Worm (Caenorhabditis elegans): ENCODE data around the gene bath-33.

The bath-33 gene

DNA sequence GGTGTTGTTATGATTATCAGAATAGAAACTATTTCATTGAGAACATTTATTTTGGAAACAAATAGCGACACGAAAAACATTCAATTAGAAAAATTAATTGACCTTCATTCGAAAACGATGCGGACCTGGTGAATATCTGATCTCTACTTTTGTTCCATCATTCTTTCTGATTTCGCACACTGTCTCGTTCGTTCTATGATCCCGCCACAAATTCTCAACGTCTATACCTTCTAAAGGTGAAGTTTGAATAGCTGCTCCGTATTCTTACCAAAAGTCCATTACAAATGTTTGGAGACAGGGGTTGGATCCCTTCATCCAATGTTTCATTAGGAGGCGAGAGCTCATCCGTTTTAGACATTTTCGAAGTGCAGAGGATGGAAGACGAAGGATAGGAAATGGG, 45.8 kb upstream of the bath-33 start, which contains the start of gene fbxb-16:
Gene fbxb-16 (minus strand): TSS at position 101 of the 400 bp plus-strand sequence.
- TF ChIP-seq sptf-1 (tag; optimal IDR thresholded peaks at IDR 0.05): no peak
- TF ChIP-seq C16A3.4 (tag; optimal IDR thresholded peaks at IDR 0.05): no peak
- TF ChIP-seq nhr-76 (tag; optimal IDR thresholded peaks at IDR 0.05): no peak
- no peak for TF ChIP-seq unc-62 (GFP tag; optimal IDR thresholded peaks at IDR 0.05)
- TF ChIP-seq blmp-1 (tag; optimal IDR thresholded peaks at IDR 0.05): no peak
- TF ChIP-seq ceh-82 (tag; optimal IDR thresholded peaks at IDR 0.05): no peak
- TF ChIP-seq rnt-1 (tag; optimal IDR thresholded peaks at IDR 0.05): no peak
- no peak for TF ChIP-seq nhr-28 (tag; optimal IDR thresholded peaks at IDR 0.05)

DNA sequence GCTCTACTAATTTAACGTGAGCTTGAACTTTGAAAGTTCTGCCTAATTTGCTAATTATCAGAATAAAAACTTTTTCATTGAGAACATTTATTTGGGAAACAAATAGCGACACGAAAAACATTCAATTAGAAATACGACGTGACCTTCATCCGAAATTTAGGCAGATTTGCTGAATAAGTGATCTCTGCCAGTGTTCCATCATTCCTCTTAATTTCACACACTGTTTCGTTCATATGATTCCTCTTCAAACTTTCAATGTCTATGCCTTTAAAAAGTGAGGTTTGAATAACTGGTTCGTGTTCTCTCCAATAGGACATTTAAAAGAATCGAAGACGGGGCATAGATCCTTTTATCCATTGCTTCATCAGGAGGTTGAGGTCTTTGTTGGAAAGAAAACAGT, 44.5 kb upstream of the bath-33 start, which contains the start of gene fbxb-20:
Gene fbxb-20 (minus strand): TSS at position 101 of the 400 bp plus-strand sequence.
- TF ChIP-seq sox-4 (tag; optimal IDR thresholded peaks at IDR 0.05) (no peak), zip-4 (GFP tag; optimal IDR thresholded peaks at IDR 0.05) (no peak), rnt-1 (tag; optimal IDR thresholded peaks at IDR 0.05) (no peak), nhr-77 (tag; optimal IDR thresholded peaks at IDR 0.05) (no peak), aha-1 (tag; optimal IDR thresholded peaks at IDR 0.05) (no peak), nhr-237 (tag; optimal IDR thresholded peaks at IDR 0.05) (no peak), nhr-90 (tag; optimal IDR thresholded peaks at IDR 0.05; ENCODE audit: poor library complexity) (no peak), fos-1 (tag; optimal IDR thresholded peaks at IDR 0.05) (no peak), grh-1 (GFP tag; IDR thresholded peaks at IDR 0.05) (no peak), fkh-4 (tag; optimal IDR thresholded peaks at IDR 0.05; ENCODE audit: borderline replicate concordance) (no peak), lsy-2 (tag; optimal IDR thresholded peaks at IDR 0.05) (no peak), nhr-85 (tag) (no peak)

DNA sequence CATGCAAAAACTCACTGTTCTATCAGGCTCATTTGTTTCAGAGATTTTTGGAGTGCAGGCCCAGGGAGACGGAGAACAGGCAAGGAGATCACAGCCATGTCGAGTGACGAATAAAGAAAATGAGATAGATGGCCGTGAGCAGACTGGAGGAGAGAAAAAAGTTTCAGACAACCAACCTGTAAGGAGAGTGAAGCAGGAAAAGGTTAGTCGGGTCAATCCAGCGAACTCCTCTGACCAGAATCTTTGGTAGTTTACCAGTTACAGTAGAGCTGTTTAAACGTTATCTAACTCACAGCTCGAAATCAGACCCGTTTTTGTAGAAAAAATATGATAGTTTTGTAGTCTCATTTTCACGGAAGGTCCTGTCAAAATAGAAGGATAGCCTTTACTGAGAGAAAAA, 42.8 kb upstream of the bath-33 start, which contains the start of gene fbxb-21:
Gene fbxb-21 (minus strand): TSS at position 101 of the 400 bp plus-strand sequence.
- no peak for TF ChIP-seq fos-1 (tag; optimal IDR thresholded peaks at IDR 0.05)
- TF ChIP-seq xbp-1 (tag; optimal IDR thresholded peaks at IDR 0.05): no peak
- no peak for TF ChIP-seq ceh-82 (tag; optimal IDR thresholded peaks at IDR 0.05)
- TF ChIP-seq unc-30 (tag; optimal IDR thresholded peaks at IDR 0.05): no peak
- no peak for TF ChIP-seq fkh-4 (tag; optimal IDR thresholded peaks at IDR 0.05; ENCODE audit: borderline replicate concordance)
- TF ChIP-seq swsn-7 (tag; optimal IDR thresholded peaks at IDR 0.05): no peak
- no peak for TF ChIP-seq aly-2 (tag; optimal IDR thresholded peaks at IDR 0.05)
- no peak for TF ChIP-seq unc-62 (GFP tag; optimal IDR thresholded peaks at IDR 0.05)
- no peak for TF ChIP-seq nhr-77 (tag; optimal IDR thresholded peaks at IDR 0.05)

DNA sequence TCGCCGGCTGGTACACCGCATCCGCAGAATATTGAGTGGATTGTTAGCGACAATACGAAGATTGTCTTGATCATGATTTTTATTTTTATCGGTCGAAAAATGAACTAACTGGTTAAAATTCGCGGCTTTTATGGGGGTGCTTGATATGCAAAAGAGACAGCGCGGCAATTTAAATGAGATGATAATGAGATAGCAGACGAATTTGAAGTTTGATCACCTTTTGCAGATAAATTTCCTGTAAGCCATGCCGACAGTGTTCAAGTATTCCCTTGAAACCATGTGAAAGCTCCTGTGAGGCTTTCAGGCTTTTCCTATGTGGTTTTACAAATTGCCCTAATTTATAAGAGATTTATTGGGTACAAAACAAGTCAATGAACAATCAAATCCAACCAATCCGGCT, 40.2 kb upstream of the bath-33 start, which contains the start of gene ZC204.17:
Gene ZC204.17 (minus strand): TSS at position 101 of the 400 bp plus-strand sequence.
- TF ChIP-seq fkh-10 (GFP tag; optimal IDR thresholded peaks at IDR 0.05): no peak

DNA sequence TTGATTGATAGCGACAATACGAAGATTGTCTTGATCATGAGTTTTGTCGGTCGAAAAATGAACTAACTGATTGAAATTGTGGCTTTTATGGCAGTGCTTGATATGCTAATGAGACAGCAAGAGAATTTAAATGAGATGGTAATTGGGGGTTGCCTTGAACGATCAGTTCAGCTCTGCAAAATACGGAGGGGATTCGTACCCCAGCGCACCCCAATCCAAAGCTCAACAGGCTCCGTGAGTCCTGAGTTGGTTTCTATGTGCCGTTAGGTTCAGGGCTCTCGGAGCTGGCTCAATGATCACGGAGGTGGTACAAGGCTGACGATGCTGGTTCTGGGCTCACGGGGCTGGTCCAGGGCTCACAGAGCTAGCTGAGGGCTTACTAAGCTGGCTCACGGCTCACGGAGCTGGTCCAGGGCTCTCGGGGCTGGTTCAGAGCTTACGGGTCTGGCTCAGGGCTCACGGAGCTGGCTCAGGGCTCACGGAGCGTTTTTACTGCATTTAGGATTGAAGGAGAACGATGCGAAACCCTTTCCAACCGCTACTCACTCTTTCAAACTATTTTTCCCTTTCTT, 38.9 kb upstream of the bath-33 start, which contains the start of gene ZC204.6:
Gene ZC204.6 (minus strand): TSS at position 51 of the 572 bp plus-strand sequence.
- TF ChIP-seq alr-1 (tag; optimal IDR thresholded peaks at IDR 0.05; ENCODE audit: borderline replicate concordance) (no peak), zag-1 (tag; optimal IDR thresholded peaks at IDR 0.05) (no peak), nhr-71 (tag; optimal IDR thresholded peaks at IDR 0.05) (no peak), sup-37 (GFP tag; optimal IDR thresholded peaks at IDR 0.05) (no peak), efl-3 (GFP tag; optimal IDR thresholded peaks at IDR 0.05) (no peak), nhr-12 (tag; optimal IDR thresholded peaks at IDR 0.05) (no peak), C34B4.2 (tag; optimal IDR thresholded peaks at IDR 0.05) (no peak), unc-62 (GFP tag; optimal IDR thresholded peaks at IDR 0.05) (no peak), lin-14 (GFP tag; optimal IDR thresholded peaks at IDR 0.05) (no peak), vab-15 (tag; optimal IDR thresholded peaks at IDR 0.05) (no peak), elt-2 (tag; optimal IDR thresholded peaks at IDR 0.05) (no peak), ama-1 (optimal IDR thresholded peaks at IDR 0.05) (no peak), ceh-8 (GFP tag; optimal IDR thresholded peaks at IDR 0.05) (no peak), fos-1 (tag; optimal IDR thresholded peaks at IDR 0.05) (no peak), ceh-63 (GFP tag; optimal IDR thresholded peaks at IDR 0.05) (no peak), grh-1 (GFP tag; IDR thresholded peaks at IDR 0.05) (no peak)
